Worm (Caenorhabditis elegans) whole organism, early embryonic: Measurements from ENCODE around the gene Y37A1A.4.

Experiments used
- B0310.2 ChIP-seq: sonication (generic microtip); optimal IDR thresholded peaks from 2 replicates; lab custom pipeline; 2016; ENCODE audit warnings: mild to moderate bottlenecking, missing genetic modification characterization, missing compliant biosample characterization
- F13C5.2 ChIP-seq: sonication (generic microtip); optimal IDR thresholded peaks from 2 replicates; lab custom pipeline; 2017; ENCODE audit warnings: mild to moderate bottlenecking, missing genetic modification characterization, inconsistent platforms, missing compliant biosample characterization
- ama-1 ChIP-seq: fragments of 150-350 bp; optimal IDR thresholded peaks from 2 replicates; lab custom pipeline; 2014

ce11 chrIV:13887408-13888163 lies 46.6 kb upstream of the Y37A1A.4 start, which contains the start of gene lin-66:
- TF ChIP-seq F13C5.2 (tag; lab: Kevin White, UChicago) = peak; percentile 73
- no peak for TF ChIP-seq ama-1 (lab: Kevin White, UChicago)
- no peak for TF ChIP-seq B0310.2 (tag; lab: Kevin White, UChicago)
